Fruit fly (Drosophila melanogaster) whole organism, prepupa: ENCODE data around the gene Ns4.
A peak's percentile ranks its signal among the peaks of the same experiment; 100 is the strongest.

Experiments
- Blimp-1 ChIP-seq: fragments of 200-800 bp; sonication (Bioruptor generic); optimal IDR thresholded peaks from 3 replicates; lab custom pipeline; 2017; ENCODE audit warnings: missing biosample characterization, missing genetic modification characterization, mild to moderate bottlenecking, moderate library complexity, missing genetic modification reagents
- CG11762 ChIP-seq: fragments of 200-800 bp; sonication (Bioruptor generic); optimal IDR thresholded peaks from 3 replicates; lab custom pipeline; 2016; ENCODE audit warnings: missing biosample characterization, missing genetic modification characterization; ENCODE audit not compliant: insufficient read depth
- CG1621 ChIP-seq: fragments of 200-800 bp; sonication (Bioruptor generic); optimal IDR thresholded peaks from 3 replicates; lab custom pipeline; 2018; ENCODE audit warnings: missing biosample characterization, mild to moderate bottlenecking, missing genetic modification characterization
- CG16779 ChIP-seq: fragments of 200-800 bp; sonication (Bioruptor generic); optimal IDR thresholded peaks from 3 replicates; lab custom pipeline; 2017; ENCODE audit warnings: missing biosample characterization, mild to moderate bottlenecking, missing genetic modification characterization
- CG31627 ChIP-seq: fragments of 200-800 bp; sonication (Bioruptor generic); optimal IDR thresholded peaks from 3 replicates; lab custom pipeline; 2016; ENCODE audit warnings: missing biosample characterization, missing genetic modification characterization
- CG32006 ChIP-seq: fragments of 200-800 bp; sonication (Bioruptor generic); optimal IDR thresholded peaks from 3 replicates; lab custom pipeline; 2017; ENCODE audit warnings: missing biosample characterization, mild to moderate bottlenecking, missing genetic modification characterization
- CG34406 ChIP-seq: fragments of 200-800 bp; sonication (Bioruptor generic); optimal IDR thresholded peaks from 3 replicates; lab custom pipeline; 2016; ENCODE audit warnings: missing biosample characterization, missing genetic modification characterization
- CG6163 ChIP-seq: fragments of 200-800 bp; sonication (Bioruptor generic); IDR thresholded peaks from 3 replicates; pipeline ENCODE4 v1.3.6; 2022; ENCODE audit warnings: missing biosample characterization, missing genetic modification characterization
- CG6792 ChIP-seq: fragments of 200-800 bp; sonication (Bioruptor generic); optimal IDR thresholded peaks from 3 replicates; lab custom pipeline; 2016; ENCODE audit warnings: missing biosample characterization, missing genetic modification characterization
- CG6808 ChIP-seq: fragments of 200-800 bp; sonication (Bioruptor generic); optimal IDR thresholded peaks from 3 replicates; lab custom pipeline; 2017; ENCODE audit warnings: missing biosample characterization, missing genetic modification characterization, mild to moderate bottlenecking, moderate library complexity, missing genetic modification reagents
- CG6854 ChIP-seq: fragments of 200-800 bp; sonication (Bioruptor generic); optimal IDR thresholded peaks from 2 replicates; lab custom pipeline; 2017; ENCODE audit warnings: missing biosample characterization, mild to moderate bottlenecking, missing genetic modification characterization
- CG8119 ChIP-seq: fragments of 200-800 bp; sonication (Bioruptor generic); IDR thresholded peaks from 3 replicates; pipeline ENCODE4 v1.3.6; 2022; ENCODE audit warnings: missing biosample characterization, missing genetic modification characterization
- CG8632 ChIP-seq: fragments of 200-800 bp; sonication (Bioruptor generic); optimal IDR thresholded peaks from 3 replicates; lab custom pipeline; 2016; ENCODE audit warnings: missing biosample characterization, missing genetic modification characterization
- Eip75B ChIP-seq: fragments of 200-800 bp; sonication (Bioruptor generic); optimal IDR thresholded peaks from 3 replicates; lab custom pipeline; 2016; ENCODE audit warnings: missing biosample characterization, missing genetic modification characterization
- Eip78C ChIP-seq: fragments of 200-800 bp; sonication (Bioruptor generic); peaks from one replicate; lab custom pipeline; 2016; ENCODE audit warnings: missing biosample characterization, missing genetic modification characterization
- Ets96B ChIP-seq: fragments of 200-800 bp; optimal IDR thresholded peaks from 2 replicates; lab custom pipeline; 2019; ENCODE audit warnings: missing biosample characterization, mild to moderate bottlenecking, missing genetic modification characterization, moderate library complexity
- Gug ChIP-seq: fragments of 200-800 bp; sonication (Bioruptor generic); IDR thresholded peaks from 2 replicates; pipeline ENCODE4 v1.3.6; 2022; ENCODE audit warnings: missing biosample characterization, missing genetic modification characterization
- Hr38 ChIP-seq: sonication (Bioruptor generic); optimal IDR thresholded peaks from 2 replicates; lab custom pipeline; 2016; ENCODE audit warnings: missing biosample characterization, missing genetic modification characterization
- Hr4 ChIP-seq: fragments of 200-800 bp; sonication (Bioruptor generic); optimal IDR thresholded peaks from 3 replicates; lab custom pipeline; 2016; ENCODE audit warnings: missing biosample characterization, missing genetic modification characterization
- Lpt ChIP-seq: fragments of 200-800 bp; sonication (Bioruptor generic); optimal IDR thresholded peaks from 3 replicates; lab custom pipeline; 2016; ENCODE audit warnings: missing biosample characterization, missing genetic modification characterization
- OdsH ChIP-seq: fragments of 200-800 bp; sonication (Bioruptor generic); optimal IDR thresholded peaks from 3 replicates; lab custom pipeline; 2016; ENCODE audit warnings: missing biosample characterization, missing genetic modification characterization
- Smox ChIP-seq: fragments of 200-800 bp; sonication (Bioruptor generic); optimal IDR thresholded peaks from 3 replicates; lab custom pipeline; 2016; ENCODE audit warnings: missing biosample characterization, missing genetic modification characterization
- Sox14 ChIP-seq: fragments of 200-800 bp; sonication (Bioruptor generic); optimal IDR thresholded peaks from 3 replicates; lab custom pipeline; 2016; ENCODE audit warnings: missing biosample characterization, missing genetic modification characterization
- Sox15 ChIP-seq: fragments of 200-800 bp; sonication (Bioruptor generic); optimal IDR thresholded peaks from 3 replicates; lab custom pipeline; 2016; ENCODE audit warnings: missing biosample characterization, missing genetic modification characterization
- dac ChIP-seq: fragments of 200-800 bp; sonication (Bioruptor generic); optimal IDR thresholded peaks from 2 replicates; lab custom pipeline; 2017; ENCODE audit warnings: missing biosample characterization, mild to moderate bottlenecking, missing genetic modification characterization
- dsx ChIP-seq: fragments of 200-800 bp; optimal IDR thresholded peaks from 3 replicates; lab custom pipeline; 2019; ENCODE audit warnings: missing biosample characterization, mild to moderate bottlenecking, missing genetic modification characterization, moderate library complexity; ENCODE audit not compliant: poor library complexity, severe bottlenecking
- esn ChIP-seq: fragments of 200-800 bp; sonication (Bioruptor generic); optimal IDR thresholded peaks from 2 replicates; lab custom pipeline; 2016; ENCODE audit warnings: missing biosample characterization, mild to moderate bottlenecking, missing genetic modification characterization, moderate library complexity
- fd59A ChIP-seq: fragments of 200-800 bp; sonication (Bioruptor generic); optimal IDR thresholded peaks from 2 replicates; lab custom pipeline; 2017; ENCODE audit warnings: missing biosample characterization, mild to moderate bottlenecking, missing genetic modification characterization, missing genetic modification reagents
- fd85E ChIP-seq: fragments of 200-800 bp; sonication (Bioruptor generic); optimal IDR thresholded peaks from 3 replicates; lab custom pipeline; 2016; ENCODE audit warnings: missing biosample characterization, missing genetic modification characterization
- fkh ChIP-seq: fragments of 200-800 bp; sonication (Bioruptor generic); optimal IDR thresholded peaks from 3 replicates; lab custom pipeline; 2017; ENCODE audit warnings: missing biosample characterization, mild to moderate bottlenecking, missing genetic modification characterization, moderate library complexity
- lz ChIP-seq: fragments of 200-800 bp; sonication (Bioruptor generic); optimal IDR thresholded peaks from 3 replicates; lab custom pipeline; 2016; ENCODE audit warnings: missing biosample characterization, missing genetic modification characterization
- pdm3 ChIP-seq: fragments of 200-800 bp; sonication (Bioruptor generic); optimal IDR thresholded peaks from 3 replicates; lab custom pipeline; 2016; ENCODE audit warnings: missing biosample characterization, missing genetic modification characterization
- salr ChIP-seq, 2 experiments: fragments of 200-800 bp; sonication (Bioruptor generic); optimal IDR thresholded peaks; 3 replicates each; lab custom pipeline; 2016 to 2018; ENCODE audit warnings: missing biosample characterization in 2 of 2, missing genetic modification characterization in 2 of 2, mild to moderate bottlenecking in 1 of 2
- ss ChIP-seq, 2 experiments: fragments of 200-800 bp; sonication (Bioruptor generic); optimal IDR thresholded peaks; 2 replicates in 1 of 2; 3 replicates in 1 of 2; lab custom pipeline; 2017 to 2018; ENCODE audit warnings: mild to moderate bottlenecking in 2 of 2, missing biosample characterization in 2 of 2, missing genetic modification characterization in 2 of 2, moderate library complexity in 1 of 2
- svp ChIP-seq: fragments of 200-800 bp; sonication (Bioruptor generic); peaks from one replicate; lab custom pipeline; 2016; ENCODE audit warnings: missing biosample characterization, missing genetic modification characterization
- topi ChIP-seq: fragments of 200-800 bp; sonication (Bioruptor generic); optimal IDR thresholded peaks from 3 replicates; lab custom pipeline; 2016; ENCODE audit warnings: missing biosample characterization, missing genetic modification characterization
- vri ChIP-seq: fragments of 200-800 bp; sonication (Bioruptor generic); optimal IDR thresholded peaks from 3 replicates; lab custom pipeline; 2016; ENCODE audit warnings: missing biosample characterization, mild to moderate bottlenecking, missing genetic modification characterization

Ns4 gene

dm6 chr2L:20776940-20777502, 24.7 kb downstream of the Ns4 start:
- peak; percentile 5 to 95 for TF ChIP-seq ss (GFP tag; optimal IDR thresholded peaks at IDR 0.05; lab: Kevin White, UChicago)
- no peak for TF ChIP-seq CG6808 (GFP tag; lab: Kevin White, UChicago)
- TF ChIP-seq CG6792 (GFP tag; lab: Kevin White, UChicago) = no peak

- no peak for TF ChIP-seq CG6854 (GFP tag; lab: Kevin White, UChicago)
- no peak for TF ChIP-seq salr (GFP tag; optimal IDR thresholded peaks at IDR 0.05; lab: Kevin White, UChicago)
- TF ChIP-seq CG8632 (GFP tag; lab: Kevin White, UChicago) = no peak
- no peak for TF ChIP-seq Blimp-1
- no peak for TF ChIP-seq topi (GFP tag; lab: Kevin White, UChicago)
- no peak for TF ChIP-seq vri (GFP tag; lab: Kevin White, UChicago)
- no peak for TF ChIP-seq CG6792 (GFP tag; lab: Kevin White, UChicago)
- TF ChIP-seq Eip78C (GFP tag; lab: Kevin White, UChicago) = no peak
- TF ChIP-seq CG8119 (GFP tag; lab: Robert Waterston, UW) = no peak
- TF ChIP-seq dac (GFP tag; lab: Kevin White, UChicago) = no peak
- TF ChIP-seq CG32006 (GFP tag; lab: Kevin White, UChicago) = no peak
- TF ChIP-seq fd59A (GFP tag; lab: Kevin White, UChicago) = no peak
- TF ChIP-seq Sox15 (GFP tag; lab: Kevin White, UChicago) = no peak
- no peak for TF ChIP-seq ss (GFP tag; optimal IDR thresholded peaks at IDR 0.05; lab: Kevin White, UChicago)
- TF ChIP-seq Gug (GFP tag; lab: Robert Waterston, UW) = no peak
- no peak for TF ChIP-seq CG31627
- no peak for TF ChIP-seq CG34406 (GFP tag; lab: Kevin White, UChicago)
- TF ChIP-seq OdsH (GFP tag; lab: Kevin White, UChicago) = no peak
- TF ChIP-seq, all 60 proteins: peak for 0
Observed at dm6 chr2L:20778380-20778779, 26.1 kb downstream of the Ns4 start.

dm6 chr2L:20780768-20781167, 28.5 kb downstream of the Ns4 start:
- TF ChIP-seq lz (GFP tag; lab: Kevin White, UChicago) (no peak), topi (GFP tag; lab: Kevin White, UChicago) (peak; percentile 26), OdsH (GFP tag; lab: Kevin White, UChicago) (no peak), vri (GFP tag; lab: Kevin White, UChicago) (peak; percentile 45), fkh (peak; percentile 94)

dm6 chr2L:20783044-20783443, 30.8 kb downstream of the Ns4 start:
- TF ChIP-seq fd85E (GFP tag; lab: Kevin White, UChicago) = no peak
- TF ChIP-seq dsx = no peak
- TF ChIP-seq CG6163 (GFP tag; lab: Robert Waterston, UW) = 0 out of 3 replicates have a peak, but pooled peaks have one; percentile 12
- no peak for TF ChIP-seq CG1621 (tag; lab: Kevin White, UChicago)
- peak; percentile 16 for TF ChIP-seq Eip78C (GFP tag; lab: Kevin White, UChicago)
- TF ChIP-seq Sox14 (GFP tag; lab: Kevin White, UChicago) = no peak
- peak; percentile 48 for TF ChIP-seq svp (GFP tag; lab: Kevin White, UChicago)
- TF ChIP-seq esn (GFP tag; lab: Kevin White, UChicago) = peak; percentile 5
- peak; percentile 4 for TF ChIP-seq Smox
- TF ChIP-seq CG32006 (GFP tag; lab: Kevin White, UChicago) = no peak

- no peak for TF ChIP-seq lz (GFP tag; lab: Kevin White, UChicago)
- TF ChIP-seq CG6808 (GFP tag; lab: Kevin White, UChicago) = no peak
- TF ChIP-seq svp (GFP tag; lab: Kevin White, UChicago) = no peak
- TF ChIP-seq CG11762 (GFP tag; lab: Kevin White, UChicago) = no peak
- no peak for TF ChIP-seq Eip75B (GFP tag; lab: Kevin White, UChicago)
- no peak for TF ChIP-seq pdm3 (GFP tag; lab: Kevin White, UChicago)
- no peak for TF ChIP-seq CG1621 (tag; lab: Kevin White, UChicago)
- TF ChIP-seq CG8632 (GFP tag; lab: Kevin White, UChicago) = no peak
- TF ChIP-seq CG6854 (GFP tag; lab: Kevin White, UChicago) = no peak
- no peak for TF ChIP-seq Hr38 (GFP tag; lab: Kevin White, UChicago)
- TF ChIP-seq Hr4 (GFP tag; lab: Kevin White, UChicago) = no peak
- TF ChIP-seq Ets96B (tag; lab: Kevin White, UChicago) = no peak
- no peak for TF ChIP-seq Lpt
- TF ChIP-seq CG16779 (tag; lab: Kevin White, UChicago) = no peak
Observed at dm6 chr2L:20783908-20784307, 31.6 kb downstream of the Ns4 start.
